Worm (Caenorhabditis elegans) whole organism, young adult: ENCODE measurements around the gene K03B8.4.

Experiments used
- F49E8.2 ChIP-seq: sonication (generic microtip); optimal IDR thresholded peaks from 3 replicates; lab custom pipeline; 2017; ENCODE audit warnings: missing genetic modification characterization, mild to moderate bottlenecking, missing compliant biosample characterization, antibody characterized with exemption, moderate library complexity; ENCODE audit not compliant: insufficient read depth
- aptf-3 ChIP-seq: fragments of 200-800 bp; sonication (Bioruptor generic); IDR thresholded peaks from 2 replicates; pipeline ENCODE4 v1.3.6; 2022; ENCODE audit warnings: missing genetic modification characterization, missing compliant biosample characterization
- chd-7 ChIP-seq: sonication (generic microtip); optimal IDR thresholded peaks from 2 replicates; lab custom pipeline; 2016; ENCODE audit warnings: mild to moderate bottlenecking, missing genetic modification characterization, moderate library complexity, missing compliant biosample characterization
- him-1 ChIP-seq: sonication (generic microtip); optimal IDR thresholded peaks from 2 replicates; lab custom pipeline; 2016; ENCODE audit warnings: missing genotype, missing genetic modification reagents, missing genetic modification characterization, missing compliant biosample characterization
- madf-10 ChIP-seq: sonication (generic microtip); optimal IDR thresholded peaks from 2 replicates; lab custom pipeline; 2016; ENCODE audit warnings: mild to moderate bottlenecking, missing genetic modification characterization, missing compliant biosample characterization
- pha-4 ChIP-seq: fragments of 150-350 bp; sonication (generic microtip); optimal IDR thresholded peaks from 2 replicates; lab custom pipeline; 2014; ENCODE audit warnings: missing biosample characterization, missing genetic modification reagents, missing genetic modification characterization
- unc-130 ChIP-seq: sonication (generic microtip); optimal IDR thresholded peaks from 2 replicates; lab custom pipeline; 2016; ENCODE audit warnings: missing genetic modification reagents, missing genetic modification characterization, missing compliant biosample characterization
- ztf-25 ChIP-seq: fragments of 200-800 bp; sonication (Bioruptor generic); IDR thresholded peaks from 2 replicates; pipeline ENCODE4 v1.3.6; 2022; ENCODE audit warnings: missing genetic modification reagents, missing genetic modification characterization, missing compliant biosample characterization

DNA sequence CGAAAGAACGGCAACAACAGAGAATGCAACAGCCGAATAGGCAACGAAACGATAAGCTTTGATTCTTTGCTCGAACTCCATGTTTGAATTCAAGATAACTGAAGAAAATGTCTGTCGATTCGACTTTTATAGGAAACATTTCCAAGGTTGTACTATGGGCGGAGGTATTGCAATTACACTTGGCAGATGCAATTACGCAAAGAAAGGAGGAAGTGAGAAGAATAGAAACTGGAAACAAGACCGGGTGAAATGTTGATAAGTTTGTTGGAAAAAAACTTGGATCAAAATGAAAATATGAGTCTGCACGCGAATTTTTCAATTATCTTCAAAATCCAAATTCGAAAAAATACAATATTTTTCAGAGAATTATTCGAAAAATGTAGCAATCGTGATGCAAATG lies 5.1 kb downstream of the K03B8.4 start, which contains the start of gene col-155:
- TF ChIP-seq aptf-3 (no peak), F49E8.2 (tag; lab: Kevin White, UChicago) (no peak), chd-7 (tag; lab: Kevin White, UChicago) (no peak), madf-10 (tag; lab: Kevin White, UChicago) (no peak), unc-130 (GFP tag; lab: Kevin White, UChicago) (no peak), him-1 (tag; lab: Kevin White, UChicago) (no peak), ztf-25 (GFP tag; lab: Robert Waterston, UW) (no peak), pha-4 (tag; lab: Kevin White, UChicago) (no peak)
